Fruit fly (Drosophila melanogaster) whole organism, wandering third instar larva: Measurements from ENCODE around the gene CG43439.

ENCODE experiments used
- Myc ChIP-seq: fragments of >200 bp; optimal IDR thresholded peaks from 2 replicates; lab custom pipeline; 2017
- dmrt93B ChIP-seq: fragments of 200-800 bp; sonication (Bioruptor generic); optimal IDR thresholded peaks from 2 replicates; lab custom pipeline; 2018; ENCODE audit warnings: missing biosample characterization, mild to moderate bottlenecking, missing genetic modification characterization
- psq ChIP-seq: fragments of 200-800 bp; sonication (Bioruptor generic); optimal IDR thresholded peaks from 3 replicates; lab custom pipeline; 2017; ENCODE audit warnings: missing biosample characterization, mild to moderate bottlenecking, missing genetic modification characterization, moderate library complexity
- usp ChIP-seq: fragments of >200 bp; optimal IDR thresholded peaks from 2 replicates; lab custom pipeline; 2017; ENCODE audit warnings: missing biosample characterization, missing genetic modification characterization

- TF ChIP-seq dmrt93B (no peak), usp (no peak), Myc (lab: Kevin White, UChicago) (no peak), psq (no peak)
Measured at dm6 chr3L:6980553-6980952, 3.8 kb downstream of the CG43439 start.
